Worm (Caenorhabditis elegans) whole organism, mixed stage, embryonic: ENCODE results near the gene K09D9.9.

Source experiments
- M03D4.4 ChIP-seq: sonication (generic microtip); optimal IDR thresholded peaks from 2 replicates; lab custom pipeline; 2017; ENCODE audit warnings: mild to moderate bottlenecking, missing genetic modification characterization, missing compliant biosample characterization
- ceh-39 ChIP-seq: fragments of 150-350 bp; optimal IDR thresholded peaks from 2 replicates; lab custom pipeline; 2014; ENCODE audit warnings: missing biosample characterization, missing genetic modification characterization
- ceh-43 ChIP-seq: fragments of 200-800 bp; sonication (Bioruptor generic); optimal IDR thresholded peaks from 2 replicates; lab custom pipeline; 2018; ENCODE audit warnings: mild to moderate bottlenecking, missing genetic modification characterization, moderate library complexity, missing compliant biosample characterization
- elt-3 ChIP-seq: fragments of 150-350 bp; optimal IDR thresholded peaks from 2 replicates; lab custom pipeline; 2014; ENCODE audit warnings: missing biosample characterization, missing genetic modification characterization
- hlh-1 ChIP-seq: fragments of 150-350 bp; optimal IDR thresholded peaks from 2 replicates; lab custom pipeline; 2014; ENCODE audit warnings: missing biosample characterization, missing genetic modification reagents, missing genetic modification characterization
- lin-13 ChIP-seq: fragments of 150-350 bp; optimal IDR thresholded peaks from 2 replicates; lab custom pipeline; 2014; ENCODE audit warnings: missing biosample characterization, missing genetic modification characterization
- mab-5 ChIP-seq: fragments of 150-350 bp; optimal IDR thresholded peaks from 2 replicates; lab custom pipeline; 2014; ENCODE audit warnings: missing biosample characterization, missing genetic modification characterization
- mep-1 ChIP-seq: fragments of 150-350 bp; optimal IDR thresholded peaks from 2 replicates; lab custom pipeline; 2017; ENCODE audit warnings: missing biosample characterization, missing genetic modification reagents, missing genetic modification characterization, inconsistent platforms
- nhr-12 ChIP-seq: fragments of 150-350 bp; optimal IDR thresholded peaks from 2 replicates; lab custom pipeline; 2014; ENCODE audit warnings: missing biosample characterization, missing genetic modification characterization
- nhr-237 ChIP-seq: fragments of 150-350 bp; optimal IDR thresholded peaks from 2 replicates; lab custom pipeline; 2014; ENCODE audit warnings: missing biosample characterization, missing genetic modification characterization
- nhr-76 ChIP-seq: sonication (generic microtip); optimal IDR thresholded peaks from 2 replicates; lab custom pipeline; 2017; ENCODE audit warnings: missing biosample characterization, missing genetic modification characterization
- snpc-4 ChIP-seq: fragments of 150-350 bp; optimal IDR thresholded peaks from 2 replicates; lab custom pipeline; 2014; ENCODE audit warnings: missing biosample characterization, missing genetic modification characterization
- unc-39 ChIP-seq: fragments of 150-350 bp; optimal IDR thresholded peaks from 2 replicates; lab custom pipeline; 2014; ENCODE audit warnings: missing biosample characterization, missing genetic modification characterization
- unc-62 ChIP-seq: fragments of 150-350 bp; optimal IDR thresholded peaks from 2 replicates; lab custom pipeline; 2014; ENCODE audit warnings: missing biosample characterization, missing genetic modification reagents, missing genetic modification characterization

DNA sequence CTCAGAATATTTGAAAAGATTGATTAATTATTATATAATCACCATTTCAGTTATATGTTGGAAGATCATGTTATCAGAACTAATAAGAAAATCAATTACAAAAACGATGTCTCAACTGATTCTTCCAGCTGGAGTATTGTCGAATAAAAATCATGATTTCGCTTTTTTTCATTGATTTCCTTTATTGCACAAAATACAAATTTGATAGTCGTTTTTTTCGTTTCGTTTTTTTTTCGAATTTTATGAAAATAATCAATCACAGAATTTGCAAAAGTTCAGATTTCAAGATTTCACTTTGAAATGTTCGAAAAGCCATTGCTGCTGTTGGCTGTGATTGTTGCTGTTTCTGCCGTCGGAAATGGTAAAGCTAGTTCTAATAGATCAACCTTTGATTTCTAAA is 41.9 kb upstream of the K09D9.9 start, which contains the start of gene C49G7.13:
- TF ChIP-seq unc-62 (GFP tag; lab: Kevin White, UChicago) (no peak), unc-39 (tag; lab: Kevin White, UChicago) (no peak), mab-5 (tag; lab: Kevin White, UChicago) (no peak), nhr-76 (no peak), snpc-4 (tag; lab: Kevin White, UChicago) (no peak), ceh-43 (GFP tag; lab: Kevin White, UChicago) (no peak), elt-3 (tag; lab: Kevin White, UChicago) (no peak), lin-13 (tag; lab: Kevin White, UChicago) (no peak), M03D4.4 (tag; lab: Kevin White, UChicago) (no peak), nhr-237 (no peak), ceh-39 (tag; lab: Kevin White, UChicago) (no peak), mep-1 (tag; lab: Kevin White, UChicago) (no peak), nhr-12 (no peak), hlh-1 (tag; lab: Kevin White, UChicago) (no peak)
